Worm (Caenorhabditis elegans): ENCODE results near the gene clec-186.

The clec-186 gene

DNA sequence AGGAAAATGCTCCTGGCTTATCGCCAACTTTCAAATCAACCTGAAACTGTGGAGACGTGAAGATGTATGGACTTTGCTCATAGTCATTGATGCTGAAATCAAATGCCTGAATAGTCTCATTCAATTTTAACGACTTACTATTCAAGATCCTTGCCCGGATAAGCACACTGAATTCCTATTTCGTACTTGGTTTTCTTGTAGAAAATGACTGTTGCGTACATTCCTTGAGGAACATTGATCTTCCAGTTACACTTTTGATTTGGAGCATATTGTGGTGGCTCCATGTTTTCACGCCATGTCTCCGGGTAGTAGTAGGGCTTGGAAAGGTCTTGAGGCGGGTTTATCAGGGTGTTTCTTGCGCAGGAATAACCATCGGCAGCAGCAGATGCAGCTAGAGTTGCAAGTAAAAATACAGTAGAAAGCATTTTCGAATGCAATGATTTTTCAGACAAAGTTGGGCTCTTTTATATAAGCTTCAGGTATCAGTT lies 48.7 kb downstream of the clec-186 start, which contains the start of gene irg-6:
irg-6 (minus strand) TSS at position 438 of the 488 bp plus-strand sequence.
- no peak for TF ChIP-seq ceh-83 (GFP tag; optimal IDR thresholded peaks at IDR 0.05)
- TF ChIP-seq ceh-39 (tag; optimal IDR thresholded peaks at IDR 0.05), result no peak
- TF ChIP-seq lsy-2 (tag; optimal IDR thresholded peaks at IDR 0.05), result no peak
- TF ChIP-seq nhr-237 (tag; optimal IDR thresholded peaks at IDR 0.05), result no peak
- no peak for TF ChIP-seq elt-1 (tag; optimal IDR thresholded peaks at IDR 0.05; ENCODE audit: borderline replicate concordance, insufficient read depth)
- TF ChIP-seq sptf-1 (tag; optimal IDR thresholded peaks at IDR 0.05), result no peak
- TF ChIP-seq unc-120 (tag; optimal IDR thresholded peaks at IDR 0.05; ENCODE audit: poor library complexity, severe bottlenecking), result no peak
- TF ChIP-seq ztf-11 (tag; optimal IDR thresholded peaks at IDR 0.05), result no peak
- TF ChIP-seq nhr-12 (tag; optimal IDR thresholded peaks at IDR 0.05), result no peak
- TF ChIP-seq ceh-43 (GFP tag; optimal IDR thresholded peaks at IDR 0.05), result no peak
- TF ChIP-seq lin-13 (tag; optimal IDR thresholded peaks at IDR 0.05), result no peak
- no peak for TF ChIP-seq tbx-8 (GFP tag; optimal IDR thresholded peaks at IDR 0.05)
- TF ChIP-seq unc-39 (tag; optimal IDR thresholded peaks at IDR 0.05), result no peak
- TF ChIP-seq unc-62 (GFP tag; optimal IDR thresholded peaks at IDR 0.05), result no peak
- TF ChIP-seq nhr-76 (tag; optimal IDR thresholded peaks at IDR 0.05), result no peak
- no peak for TF ChIP-seq mls-2 (tag; optimal IDR thresholded peaks at IDR 0.05)

DNA sequence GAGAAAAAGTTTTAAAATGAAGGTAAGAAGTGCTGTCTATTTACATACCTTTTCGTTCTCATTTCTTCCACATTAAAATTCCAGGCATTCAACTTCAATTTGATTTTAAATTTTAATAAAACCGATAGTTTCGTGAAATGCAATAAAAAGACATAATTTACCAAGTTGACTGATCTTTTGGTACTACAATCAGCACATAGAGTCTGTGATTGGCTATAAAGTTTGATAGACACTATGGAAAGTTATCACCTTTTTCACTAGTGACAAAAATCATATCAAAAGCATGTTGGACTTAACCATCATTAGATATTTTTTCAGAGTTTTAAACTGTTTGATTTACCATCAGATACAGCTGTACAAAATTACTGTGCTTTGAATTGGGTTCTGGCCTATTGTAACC lies 49.6 kb downstream of the clec-186 start, which contains the start of gene srz-15:
srz-15 (plus strand) TSS at position 301 of the 400 bp plus-strand sequence.
- TF ChIP-seq nhr-76 (tag; optimal IDR thresholded peaks at IDR 0.05) (no peak), elt-1 (tag; optimal IDR thresholded peaks at IDR 0.05; ENCODE audit: borderline replicate concordance, insufficient read depth) (no peak), mls-2 (tag; optimal IDR thresholded peaks at IDR 0.05) (no peak), lin-13 (tag; optimal IDR thresholded peaks at IDR 0.05) (no peak), flh-1 (GFP tag; optimal IDR thresholded peaks at IDR 0.05) (no peak), elt-3 (tag; optimal IDR thresholded peaks at IDR 0.05) (no peak), ces-1 (GFP tag; optimal IDR thresholded peaks at IDR 0.05) (no peak)

DNA sequence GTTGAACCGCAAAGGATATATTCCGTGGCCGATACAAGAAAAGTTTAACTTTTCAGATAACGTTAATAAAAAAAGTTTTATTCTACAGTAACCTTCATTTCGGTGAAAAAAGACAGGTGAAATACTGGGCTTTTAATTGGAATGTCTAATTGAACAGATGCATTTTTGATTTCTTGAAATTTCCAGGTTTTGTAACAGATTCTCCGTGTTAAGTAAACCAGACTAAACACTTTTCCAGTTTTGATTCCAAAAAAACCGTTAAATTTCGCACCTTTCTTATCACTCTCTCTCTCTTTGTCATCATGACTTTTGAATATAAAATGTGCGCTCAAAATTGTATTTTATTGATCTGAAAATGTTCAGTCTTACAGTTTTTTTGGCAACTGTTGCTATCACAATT lies 52.3 kb downstream of the clec-186 start, which contains the start of gene C32H11.3:
C32H11.3 (plus strand) TSS at position 301 of the 400 bp plus-strand sequence.
- no peak for TF ChIP-seq sem-2 (GFP tag; optimal IDR thresholded peaks at IDR 0.05)
- TF ChIP-seq nhr-2 (tag; optimal IDR thresholded peaks at IDR 0.05), result no peak
- no peak for TF ChIP-seq hlh-1 (tag; optimal IDR thresholded peaks at IDR 0.05)
